Comparison of ENCODE assay signal across 1 fruit fly cellular context in the genomic region with DNA sequence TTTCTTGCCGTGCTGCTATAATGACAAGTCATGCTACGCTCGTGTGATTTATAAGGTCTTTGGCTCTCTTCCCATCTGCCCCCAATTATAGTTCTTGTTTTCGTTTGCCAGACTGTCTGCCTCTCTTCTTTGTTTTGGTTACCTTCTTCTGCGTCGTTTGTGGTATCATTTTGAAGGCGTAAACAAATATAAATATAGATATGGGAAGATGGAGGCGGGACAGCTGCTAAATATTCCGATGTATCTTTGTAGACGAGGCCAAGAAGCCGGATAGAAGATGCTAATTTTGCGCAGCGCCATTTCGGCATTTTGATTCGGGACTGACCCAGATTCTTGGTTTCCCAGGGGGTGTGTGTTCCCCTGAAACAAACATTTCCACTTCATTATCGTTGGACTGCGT.
TF ChIP-seq lines count a peak whose summit lies in the region.

No protein-coding gene starts in this region.

TF ChIP-seq in whole organism, embryonic, 481 proteins besides CTCF, POLR2A, EP300 and RAD21 (continued from another document):
- no peak for TF ChIP-seq da (GFP tag; optimal IDR thresholded peaks at IDR 0.05; lab: Kevin White, UChicago)
- TF ChIP-seq ind (GFP tag; optimal IDR thresholded peaks at IDR 0.05; lab: Kevin White, UChicago) = no peak
- TF ChIP-seq pfk (GFP tag; optimal IDR thresholded peaks at IDR 0.05; lab: Kevin White, UChicago) = peak; percentile 4
- peak; percentile 89 for TF ChIP-seq CG12769 (tag; optimal IDR thresholded peaks at IDR 0.05; lab: Kevin White, UChicago)
- peak; percentile 11; the same call in 1 of the 3 replicates for TF ChIP-seq sr (GFP tag; IDR thresholded peaks at IDR 0.05; lab: Robert Waterston, UW)
- 0 out of 4 replicates have a peak, but pooled peaks have one; percentile 47 for TF ChIP-seq chinmo (GFP tag; IDR thresholded peaks at IDR 0.05; lab: Robert Waterston, UW; ENCODE audit: partially characterized antibody)
- TF ChIP-seq CG5953 (GFP tag; IDR thresholded peaks at IDR 0.05; lab: Robert Waterston, UW) = no peak
- 0 out of 3 replicates have a peak, but pooled peaks have one; percentile 18 for TF ChIP-seq dysf (GFP tag; IDR thresholded peaks at IDR 0.05; lab: Robert Waterston, UW)
TF ChIP-seq in whole organism, embryonic: peak in this region for 16.
